In genomic region chrV:18980980-18981529, ce11 we compare ENCODE assay signal across 3 worm cellular contexts.
TF ChIP-seq lines count a peak whose summit lies in the region.

Gene mrps-35 (plus strand): TSS chrV:18981306.
Gene sws-1 (minus strand): TSS chrV:18981479.

TF ChIP-seq in whole organism, L2 larva, 48 proteins besides CTCF, POLR2A, EP300 and RAD21 (continued from another document):
- TF ChIP-seq skn-1 (tag; optimal IDR thresholded peaks at IDR 0.05; lab: Kevin White, UChicago): no peak
- TF ChIP-seq dmd-4 (tag; optimal IDR thresholded peaks at IDR 0.05; lab: Kevin White, UChicago): no peak
- no peak for TF ChIP-seq fos-1 (tag; optimal IDR thresholded peaks at IDR 0.05; lab: Kevin White, UChicago)
- no peak for TF ChIP-seq ama-1 (optimal IDR thresholded peaks at IDR 0.05; lab: Kevin White, UChicago)
- no peak for TF ChIP-seq lin-39 (tag; optimal IDR thresholded peaks at IDR 0.05; lab: Kevin White, UChicago)
- TF ChIP-seq nhr-23 (tag; optimal IDR thresholded peaks at IDR 0.05; lab: Kevin White, UChicago): no peak
- TF ChIP-seq alr-1 (tag; optimal IDR thresholded peaks at IDR 0.05; lab: Kevin White, UChicago): no peak
- TF ChIP-seq ZK546.5 (tag; optimal IDR thresholded peaks at IDR 0.05; lab: Kevin White, UChicago): no peak
- no peak for TF ChIP-seq nhr-10 (tag; optimal IDR thresholded peaks at IDR 0.05; lab: Kevin White, UChicago)
- no peak for TF ChIP-seq nhr-129 (tag; optimal IDR thresholded peaks at IDR 0.05; lab: Kevin White, UChicago)
- TF ChIP-seq egl-27 (tag; optimal IDR thresholded peaks at IDR 0.05; lab: Kevin White, UChicago): no peak
- TF ChIP-seq snpc-4 (tag; optimal IDR thresholded peaks at IDR 0.05; lab: Kevin White, UChicago): peak; percentile 9
- no peak for TF ChIP-seq elt-1 (tag; optimal IDR thresholded peaks at IDR 0.05; lab: Kevin White, UChicago)
- TF ChIP-seq sma-3 (GFP tag; optimal IDR thresholded peaks at IDR 0.05; lab: Kevin White, UChicago): peak; percentile 78
- no peak for TF ChIP-seq mab-5 (tag; optimal IDR thresholded peaks at IDR 0.05; lab: Kevin White, UChicago)
- peak; percentile 77 for TF ChIP-seq sma-9 (GFP tag; optimal IDR thresholded peaks at IDR 0.05; lab: Kevin White, UChicago)
- no peak for TF ChIP-seq sma-9 (tag; optimal IDR thresholded peaks at IDR 0.05; lab: Kevin White, UChicago)
- no peak for TF ChIP-seq mbf-1 (tag; optimal IDR thresholded peaks at IDR 0.05; lab: Kevin White, UChicago)
- no peak for TF ChIP-seq aly-2 (tag; optimal IDR thresholded peaks at IDR 0.05; lab: Kevin White, UChicago)
- TF ChIP-seq lin-13 (GFP tag; optimal IDR thresholded peaks at IDR 0.05; lab: Kevin White, UChicago): peak; percentile 49
- no peak for TF ChIP-seq nhr-12 (tag; optimal IDR thresholded peaks at IDR 0.05; lab: Kevin White, UChicago)
- no peak for TF ChIP-seq ceh-82 (tag; optimal IDR thresholded peaks at IDR 0.05; lab: Kevin White, UChicago)
- TF ChIP-seq lsy-2 (tag; optimal IDR thresholded peaks at IDR 0.05; lab: Kevin White, UChicago): peak; percentile 54 to 75
- TF ChIP-seq R02D3.7 (tag; optimal IDR thresholded peaks at IDR 0.05; lab: Kevin White, UChicago): no peak
- TF ChIP-seq ztf-4 (tag; optimal IDR thresholded peaks at IDR 0.05; lab: Kevin White, UChicago): no peak

TF ChIP-seq in whole organism, L4 larva, 104 proteins besides CTCF, POLR2A, EP300 and RAD21 (continued from another document):
- TF ChIP-seq hif-1 (tag; optimal IDR thresholded peaks at IDR 0.05; lab: Kevin White, UChicago) (peak in 1 of 2 experiments; percentile 87), mes-2 (tag; optimal IDR thresholded peaks at IDR 0.05; lab: Kevin White, UChicago; ENCODE audit: poor library complexity, severe bottlenecking) (peak; percentile 99), dve-1 (tag; optimal IDR thresholded peaks at IDR 0.05; lab: Kevin White, UChicago; ENCODE audit: insufficient read depth) (peak; percentile 27), pha-4 (GFP tag; IDR thresholded peaks at IDR 0.05; lab: Robert Waterston, UW) (0 out of 2 replicates have a peak, but pooled peaks have one; percentile 39), pha-4 (tag; optimal IDR thresholded peaks at IDR 0.05; lab: Kevin White, UChicago) (no peak), duxl-1 (tag; optimal IDR thresholded peaks at IDR 0.05; lab: Kevin White, UChicago; ENCODE audit: poor library complexity) (peak; percentile 70), nhr-111 (GFP tag; optimal IDR thresholded peaks at IDR 0.05; lab: Kevin White, UChicago) (no peak), hmg-1.1 (GFP tag; IDR thresholded peaks at IDR 0.05; lab: Robert Waterston, UW) (0 out of 2 replicates have a peak, but pooled peaks have one; percentile 38), attf-4 (tag; optimal IDR thresholded peaks at IDR 0.05; lab: Kevin White, UChicago) (no peak), daf-16 (GFP tag; optimal IDR thresholded peaks at IDR 0.05; lab: Kevin White, UChicago) (no peak), daf-16 (tag; optimal IDR thresholded peaks at IDR 0.05; lab: Kevin White, UChicago) (peak; percentile 46), nhr-28 (tag; optimal IDR thresholded peaks at IDR 0.05; lab: Kevin White, UChicago) (peak; percentile 16), tra-1 (GFP tag; IDR thresholded peaks at IDR 0.05; lab: Robert Waterston, UW) (peak; percentile 85), unc-130 (GFP tag; optimal IDR thresholded peaks at IDR 0.05; lab: Kevin White, UChicago) (peak; percentile 79), ceh-44 (GFP tag; IDR thresholded peaks at IDR 0.05; lab: Robert Waterston, UW) (peak; percentile 66; the same call in 1 of the 2 replicates), lsy-2 (tag; optimal IDR thresholded peaks at IDR 0.05; lab: Kevin White, UChicago) (peak in 1 of 2 experiments; percentile 77), lin-38 (GFP tag; IDR thresholded peaks at IDR 0.05; lab: Robert Waterston, UW) (peak; percentile 73), mep-1 (tag; optimal IDR thresholded peaks at IDR 0.05; lab: Kevin White, UChicago) (peak; percentile 45), mxl-2 (GFP tag; conservative IDR thresholded peaks at IDR 0.05; lab: Robert Waterston, UW) (peak; percentile 51; the same call in 1 of the 2 replicates), Y5F2A.4 (GFP tag; optimal IDR thresholded peaks at IDR 0.05; lab: Kevin White, UChicago) (no peak), dpl-1 (GFP tag; optimal IDR thresholded peaks at IDR 0.05; lab: Kevin White, UChicago) (peak; percentile 96)

TF ChIP-seq in whole organism, late embryonic, 69 proteins besides CTCF, POLR2A, EP300 and RAD21 (continued from another document):
- peak; percentile 62 for TF ChIP-seq ceh-14 (tag; optimal IDR thresholded peaks at IDR 0.05; lab: Kevin White, UChicago)
- TF ChIP-seq fkh-6 (tag; optimal IDR thresholded peaks at IDR 0.05; lab: Kevin White, UChicago): peak; percentile 26
- no peak for TF ChIP-seq sox-4 (tag; optimal IDR thresholded peaks at IDR 0.05; lab: Kevin White, UChicago)
- peak; percentile 73 for TF ChIP-seq lim-6 (tag; optimal IDR thresholded peaks at IDR 0.05; lab: Kevin White, UChicago)
- TF ChIP-seq ahr-1 (tag; optimal IDR thresholded peaks at IDR 0.05; lab: Kevin White, UChicago): no peak
- TF ChIP-seq npax-4 (tag; optimal IDR thresholded peaks at IDR 0.05; lab: Kevin White, UChicago): no peak
- peak; percentile 92 for TF ChIP-seq ref-2 (tag; optimal IDR thresholded peaks at IDR 0.05; lab: Kevin White, UChicago)
- TF ChIP-seq hlh-30 (tag; optimal IDR thresholded peaks at IDR 0.05; lab: Kevin White, UChicago; ENCODE audit: insufficient read depth): no peak
- peak; percentile 83 for TF ChIP-seq mec-3 (tag; optimal IDR thresholded peaks at IDR 0.05; lab: Kevin White, UChicago; ENCODE audit: borderline replicate concordance)
- TF ChIP-seq sdc-2 (tag; optimal IDR thresholded peaks at IDR 0.05; lab: Kevin White, UChicago): peak; percentile 19
- no peak for TF ChIP-seq lin-11 (tag; optimal IDR thresholded peaks at IDR 0.05; lab: Kevin White, UChicago)
- peak; percentile 37 for TF ChIP-seq pag-3 (tag; optimal IDR thresholded peaks at IDR 0.05; lab: Kevin White, UChicago; ENCODE audit: borderline replicate concordance)
- peak; percentile 53 for TF ChIP-seq ztf-16 (tag; optimal IDR thresholded peaks at IDR 0.05; lab: Kevin White, UChicago)
- no peak for TF ChIP-seq nhr-11 (tag; optimal IDR thresholded peaks at IDR 0.05; lab: Kevin White, UChicago)
- TF ChIP-seq unc-3 (GFP tag; conservative IDR thresholded peaks at IDR 0.05; lab: Robert Waterston, UW): no peak
- TF ChIP-seq unc-3 (tag; optimal IDR thresholded peaks at IDR 0.05; lab: Kevin White, UChicago): no peak
- TF ChIP-seq ceh-9 (tag; optimal IDR thresholded peaks at IDR 0.05; lab: Kevin White, UChicago): no peak
- TF ChIP-seq madf-2 (tag; optimal IDR thresholded peaks at IDR 0.05; lab: Kevin White, UChicago): no peak
- TF ChIP-seq pqm-1 (tag; optimal IDR thresholded peaks at IDR 0.05; lab: Kevin White, UChicago): peak; percentile 5
- TF ChIP-seq zip-5 (tag; optimal IDR thresholded peaks at IDR 0.05; lab: Kevin White, UChicago): peak; percentile 82
- TF ChIP-seq hlh-8 (tag; optimal IDR thresholded peaks at IDR 0.05; lab: Kevin White, UChicago): peak; percentile 66
- no peak for TF ChIP-seq sox-2 (GFP tag; IDR thresholded peaks at IDR 0.05; lab: Robert Waterston, UW)
- TF ChIP-seq eyg-1 (tag; optimal IDR thresholded peaks at IDR 0.05; lab: Kevin White, UChicago): peak; percentile 2
- no peak for TF ChIP-seq odd-2 (tag; optimal IDR thresholded peaks at IDR 0.05; lab: Kevin White, UChicago)
- peak; percentile 78 for TF ChIP-seq tbx-2 (tag; optimal IDR thresholded peaks at IDR 0.05; lab: Kevin White, UChicago)
- peak; percentile 56 for TF ChIP-seq elt-2 (tag; optimal IDR thresholded peaks at IDR 0.05; lab: Kevin White, UChicago)
- TF ChIP-seq ceh-24 (tag; optimal IDR thresholded peaks at IDR 0.05; lab: Kevin White, UChicago): no peak
- TF ChIP-seq pha-4 (tag; optimal IDR thresholded peaks at IDR 0.05; lab: Kevin White, UChicago): no peak
- peak; percentile 33 for TF ChIP-seq unc-42 (tag; optimal IDR thresholded peaks at IDR 0.05; lab: Kevin White, UChicago)
- TF ChIP-seq hlh-13 (GFP tag; optimal IDR thresholded peaks at IDR 0.05; lab: Kevin White, UChicago): no peak
